Worm (Caenorhabditis elegans): Measurements from ENCODE around the gene grl-29.
A peak's percentile ranks its signal among the peaks of the same experiment; 100 is the strongest.
"Not testable (repeated sequence)": the region's sequence is repeated elsewhere in the genome, so short reads cannot be mapped to it uniquely, and the experiment has no call there.

Gene grl-29

ce11 chrV:3564335-3564734 is 9.3 kb upstream of the grl-29 start, which contains the start of gene T24A6.17:
TSS of gene T24A6.17 (minus strand) at chrV:3564435.
- TF ChIP-seq nhr-12 (tag; optimal IDR thresholded peaks at IDR 0.05); ceh-88 (GFP tag; IDR thresholded peaks at IDR 0.05); ztf-4 (tag; optimal IDR thresholded peaks at IDR 0.05): not testable (repeated sequence)

- not testable (repeated sequence) for TF ChIP-seq lin-14 (GFP tag; optimal IDR thresholded peaks at IDR 0.05); swsn-7 (tag; optimal IDR thresholded peaks at IDR 0.05); nhr-237 (tag; optimal IDR thresholded peaks at IDR 0.05)
Measured at ce11 chrV:3562824-3563223, 7.8 kb upstream of the grl-29 start, which contains the start of gene T24A6.16. TSS of gene T24A6.16 (minus strand) at chrV:3562924.

- not testable (repeated sequence) for TF ChIP-seq ceh-82 (tag; optimal IDR thresholded peaks at IDR 0.05); dpl-1 (GFP tag; optimal IDR thresholded peaks at IDR 0.05); mep-1 (tag; optimal IDR thresholded peaks at IDR 0.05)
Measured at ce11 chrV:3558744-3559143, 3.7 kb upstream of the grl-29 start, which contains the start of gene T24A6.1. TSS of gene T24A6.1 (plus strand) at chrV:3559044.

ce11 chrV:3557422-3557821 is 2.4 kb upstream of the grl-29 start, which contains the start of gene grl-31:
TSS of gene grl-31 (minus strand) at chrV:3557778.
- no peak for TF ChIP-seq sox-4 (tag; optimal IDR thresholded peaks at IDR 0.05)
- TF ChIP-seq skn-1 (tag; optimal IDR thresholded peaks at IDR 0.05): no peak
- TF ChIP-seq pag-3 (tag; optimal IDR thresholded peaks at IDR 0.05; ENCODE audit: borderline replicate concordance, insufficient read depth): no peak
- TF ChIP-seq nhr-77 (tag; optimal IDR thresholded peaks at IDR 0.05): no peak
- no peak for TF ChIP-seq lir-3 (tag; optimal IDR thresholded peaks at IDR 0.05; ENCODE audit: poor library complexity)
- no peak for TF ChIP-seq tbx-2 (tag; optimal IDR thresholded peaks at IDR 0.05)
- TF ChIP-seq snpc-4 (tag; optimal IDR thresholded peaks at IDR 0.05): no peak
- no peak for TF ChIP-seq lin-14 (GFP tag; optimal IDR thresholded peaks at IDR 0.05)
- TF ChIP-seq jun-1 (tag; optimal IDR thresholded peaks at IDR 0.05): no peak

ce11 chrV:3555986-3556385 is 950 bp upstream of the grl-29 start, which contains the start of gene grl-30:
TSS of gene grl-30 (plus strand) at chrV:3556286.
- TF ChIP-seq C16A3.4 (tag; optimal IDR thresholded peaks at IDR 0.05): no peak
- TF ChIP-seq lsy-2 (tag; optimal IDR thresholded peaks at IDR 0.05): no peak
- no peak for TF ChIP-seq grh-1 (GFP tag; IDR thresholded peaks at IDR 0.05)

ce11 chrV:3552740-3553469 is 2.1 kb downstream of the grl-29 start, which contains the start of gene T24A6.20:
TSS of gene T24A6.20 (plus strand) at chrV:3553134.
- TF ChIP-seq Y116A8C.19 (tag; optimal IDR thresholded peaks at IDR 0.05; ENCODE audit: borderline replicate concordance) (no peak), ets-5 (GFP tag; IDR thresholded peaks at IDR 0.05) (no peak), elt-2 (tag; optimal IDR thresholded peaks at IDR 0.05) (peak; percentile 70), lsy-2 (tag; optimal IDR thresholded peaks at IDR 0.05) (no peak), jun-1 (tag; optimal IDR thresholded peaks at IDR 0.05) (no peak), ztf-11 (tag; optimal IDR thresholded peaks at IDR 0.05) (no peak), snpc-4 (tag; optimal IDR thresholded peaks at IDR 0.05) (no peak), ceh-8 (GFP tag; optimal IDR thresholded peaks at IDR 0.05) (no peak), C34B4.2 (tag; optimal IDR thresholded peaks at IDR 0.05) (no peak), nhr-237 (tag; optimal IDR thresholded peaks at IDR 0.05) (no peak), C16A3.4 (tag; optimal IDR thresholded peaks at IDR 0.05) (no peak), mep-1 (tag; optimal IDR thresholded peaks at IDR 0.05) (no peak), dsc-1 (tag; optimal IDR thresholded peaks at IDR 0.05) (no peak), mab-9 (GFP tag; IDR thresholded peaks at IDR 0.05) (no peak), aha-1 (tag; optimal IDR thresholded peaks at IDR 0.05) (no peak), skn-1 (tag; optimal IDR thresholded peaks at IDR 0.05) (no peak), zip-4 (GFP tag; optimal IDR thresholded peaks at IDR 0.05) (no peak), fkh-8 (tag; optimal IDR thresholded peaks at IDR 0.05) (no peak), efl-1 (optimal IDR thresholded peaks at IDR 0.05) (no peak), efl-1 (GFP tag; optimal IDR thresholded peaks at IDR 0.05 in 1 of 2) (peak in 1 of 2 experiments; percentile 91), nhr-71 (tag; optimal IDR thresholded peaks at IDR 0.05) (no peak), sup-37 (GFP tag; optimal IDR thresholded peaks at IDR 0.05) (no peak), isw-1 (GFP tag; IDR thresholded peaks at IDR 0.05) (no peak), blmp-1 (tag; optimal IDR thresholded peaks at IDR 0.05) (peak; percentile 35), zag-1 (tag; optimal IDR thresholded peaks at IDR 0.05) (no peak), snu-23 (GFP tag; optimal IDR thresholded peaks at IDR 0.05) (no peak), nhr-47 (tag; optimal IDR thresholded peaks at IDR 0.05) (no peak)
